Worm (Caenorhabditis elegans): ENCODE measurements around the gene Y59E9AL.36.

- no peak for TF ChIP-seq crh-2 (tag; optimal IDR thresholded peaks at IDR 0.05)
- no peak for TF ChIP-seq blmp-1 (tag; optimal IDR thresholded peaks at IDR 0.05; ENCODE audit: insufficient read depth)
- no peak for TF ChIP-seq gmeb-1 (tag; optimal IDR thresholded peaks at IDR 0.05)
- TF ChIP-seq nhr-21 (tag; optimal IDR thresholded peaks at IDR 0.05): no peak
- TF ChIP-seq nhr-11 (tag; optimal IDR thresholded peaks at IDR 0.05): no peak
- TF ChIP-seq mab-5 (tag; optimal IDR thresholded peaks at IDR 0.05): no peak
- no peak for TF ChIP-seq skn-1 (tag; optimal IDR thresholded peaks at IDR 0.05)
- no peak for TF ChIP-seq nhr-12 (tag; optimal IDR thresholded peaks at IDR 0.05)
- no peak for TF ChIP-seq nhr-237 (tag; optimal IDR thresholded peaks at IDR 0.05)
- no peak for TF ChIP-seq unc-39 (tag; optimal IDR thresholded peaks at IDR 0.05)
- TF ChIP-seq ZK546.5 (tag; optimal IDR thresholded peaks at IDR 0.05): no peak
Observed at ce11 chrIV:5230530-5230929, 21.2 kb upstream of the Y59E9AL.36 start, which contains the start of gene thn-5.
